Fruit fly (Drosophila melanogaster) whole organism, embryonic: Measurements from ENCODE around the gene dally.
A peak's percentile ranks its signal among the peaks of the same experiment; 100 is the strongest.

Source experiments
- ATbp ChIP-seq: fragments of 200-800 bp; sonication (Bioruptor generic); optimal IDR thresholded peaks from 2 replicates; lab custom pipeline; 2017; ENCODE audit warnings: missing biosample characterization, mild to moderate bottlenecking, missing genetic modification characterization, missing genetic modification reagents
- CG10147 ChIP-seq: fragments of 200-800 bp; sonication (Bioruptor generic); optimal IDR thresholded peaks from 2 replicates; lab custom pipeline; 2019; ENCODE audit warnings: missing biosample characterization, mild to moderate bottlenecking, missing genetic modification characterization, moderate library complexity
- CG10267 ChIP-seq: fragments of 200-800 bp; sonication (Bioruptor generic); optimal IDR thresholded peaks from 2 replicates; lab custom pipeline; 2018; ENCODE audit warnings: missing biosample characterization, mild to moderate bottlenecking, missing genetic modification characterization, moderate library complexity
- CG12299 ChIP-seq: fragments of 200-800 bp; sonication (Bioruptor generic); optimal IDR thresholded peaks from 2 replicates; lab custom pipeline; 2018; ENCODE audit warnings: missing biosample characterization, mild to moderate bottlenecking, missing genetic modification characterization
- CG12744 ChIP-seq: fragments of 200-800 bp; sonication (Bioruptor generic); optimal IDR thresholded peaks from 2 replicates; lab custom pipeline; 2016; ENCODE audit warnings: missing biosample characterization, missing genetic modification characterization
- CG14667 ChIP-seq: fragments of 200-800 bp; sonication (Bioruptor generic); IDR thresholded peaks from 2 replicates; pipeline ENCODE4 v1.3.6; 2022; ENCODE audit warnings: missing biosample characterization, missing genetic modification characterization
- CG14965 ChIP-seq: fragments of 200-800 bp; sonication (Bioruptor generic); optimal IDR thresholded peaks from 2 replicates; lab custom pipeline; 2016; ENCODE audit warnings: missing biosample characterization, missing genetic modification characterization, borderline replicate concordance
- CG17385 ChIP-seq: fragments of 200-800 bp; sonication (Bioruptor generic); optimal IDR thresholded peaks from 3 replicates; lab custom pipeline; 2018; ENCODE audit warnings: missing biosample characterization, mild to moderate bottlenecking, missing genetic modification characterization
- CG17912 ChIP-seq: fragments of 200-800 bp; sonication (Bioruptor generic); optimal IDR thresholded peaks from 2 replicates; lab custom pipeline; 2018; ENCODE audit warnings: missing biosample characterization, mild to moderate bottlenecking, missing genetic modification characterization
- CG1792 ChIP-seq: fragments of 200-800 bp; sonication (Bioruptor generic); optimal IDR thresholded peaks from 2 replicates; lab custom pipeline; 2016; ENCODE audit warnings: missing biosample characterization, missing genetic modification characterization
- CG18764 ChIP-seq: fragments of 200-800 bp; sonication (Bioruptor generic); optimal IDR thresholded peaks from 3 replicates; lab custom pipeline; 2016; ENCODE audit warnings: missing biosample characterization, missing genetic modification characterization
- CG2889 ChIP-seq: fragments of 200-800 bp; sonication (Bioruptor generic); IDR thresholded peaks from 3 replicates; pipeline ENCODE4 v1.3.6; 2022; ENCODE audit warnings: missing biosample characterization, missing genetic modification characterization
- CG31365 ChIP-seq: fragments of 200-800 bp; sonication (Bioruptor generic); optimal IDR thresholded peaks from 2 replicates; lab custom pipeline; 2018; ENCODE audit warnings: missing biosample characterization, mild to moderate bottlenecking, missing genetic modification characterization
- CG3281 ChIP-seq: fragments of 200-800 bp; sonication (Bioruptor generic); optimal IDR thresholded peaks from 3 replicates; lab custom pipeline; 2017; ENCODE audit warnings: missing biosample characterization, mild to moderate bottlenecking, missing genetic modification characterization
- CG33557 ChIP-seq: fragments of 200-800 bp; sonication (Bioruptor generic); optimal IDR thresholded peaks from 2 replicates; lab custom pipeline; 2019; ENCODE audit warnings: missing biosample characterization, mild to moderate bottlenecking, missing genetic modification characterization, moderate library complexity
- CG3847 ChIP-seq: fragments of 200-800 bp; sonication (Bioruptor generic); IDR thresholded peaks from 2 replicates; pipeline ENCODE4 v1.3.6; 2022; ENCODE audit warnings: missing biosample characterization, missing genetic modification characterization
- CG42726 ChIP-seq: fragments of 200-800 bp; sonication (Bioruptor generic); IDR thresholded peaks from 2 replicates; pipeline ENCODE4 v1.3.6; 2022; ENCODE audit warnings: missing biosample characterization, missing genetic modification characterization; ENCODE audit not compliant: partially characterized antibody
- CG4404 ChIP-seq: fragments of 200-800 bp; sonication (Bioruptor generic); IDR thresholded peaks from 2 replicates; pipeline ENCODE4 v1.3.6; 2022; ENCODE audit warnings: missing biosample characterization, missing genetic modification characterization
- CG6813 ChIP-seq: fragments of 200-800 bp; sonication (Bioruptor generic); optimal IDR thresholded peaks from 2 replicates; lab custom pipeline; 2017; ENCODE audit warnings: missing biosample characterization, missing genetic modification characterization, mild to moderate bottlenecking, moderate library complexity, missing genetic modification reagents
- CG7839 ChIP-seq: fragments of 200-800 bp; sonication (Bioruptor generic); optimal IDR thresholded peaks from 3 replicates; lab custom pipeline; 2018; ENCODE audit warnings: missing biosample characterization, mild to moderate bottlenecking, missing genetic modification characterization, moderate library complexity
- CG9727 ChIP-seq: fragments of 200-800 bp; sonication (Bioruptor generic); optimal IDR thresholded peaks from 3 replicates; lab custom pipeline; 2017; ENCODE audit warnings: missing biosample characterization, mild to moderate bottlenecking, missing genetic modification characterization
- CHES-1-like ChIP-seq: fragments of 200-800 bp; sonication (Bioruptor generic); optimal IDR thresholded peaks from 2 replicates; lab custom pipeline; 2016; ENCODE audit warnings: missing biosample characterization, missing genetic modification characterization
- Chrac-16 ChIP-seq: fragments of 200-800 bp; sonication (Bioruptor generic); optimal IDR thresholded peaks from 3 replicates; lab custom pipeline; 2016; ENCODE audit warnings: missing biosample characterization, missing genetic modification characterization
- Dbx ChIP-seq: fragments of 200-800 bp; sonication (Bioruptor generic); IDR thresholded peaks from 3 replicates; pipeline ENCODE4 v1.3.6; 2022; ENCODE audit warnings: missing biosample characterization, missing genetic modification characterization
- ERR ChIP-seq: fragments of 200-800 bp; sonication (Bioruptor generic); optimal IDR thresholded peaks from 2 replicates; lab custom pipeline; 2016; ENCODE audit warnings: missing biosample characterization, missing genetic modification characterization
- Eip74EF ChIP-seq, 2 experiments: fragments of 200-800 bp in 1 of 2; fragments of >200 bp in 1 of 2; sonication (Bioruptor generic) in 1 of 2; optimal IDR thresholded peaks; 2 replicates each; lab custom pipeline; 2017 to 2019; ENCODE audit warnings: missing biosample characterization in 2 of 2, missing genetic modification characterization in 2 of 2, mild to moderate bottlenecking in 1 of 2, moderate library complexity in 1 of 2
- GATAe ChIP-seq: fragments of 200-800 bp; sonication (Bioruptor generic); conservative IDR thresholded peaks from 2 replicates; pipeline ENCODE4 v1.3.6; 2022; ENCODE audit warnings: missing biosample characterization, missing genetic modification characterization
- Hand ChIP-seq: fragments of 200-800 bp; sonication (Bioruptor generic); optimal IDR thresholded peaks from 2 replicates; lab custom pipeline; 2017; ENCODE audit warnings: mild to moderate bottlenecking, missing biosample characterization, missing genetic modification reagents, missing genetic modification characterization
- Hr51 ChIP-seq, 2 experiments: fragments of 200-800 bp; sonication (Bioruptor generic); optimal IDR thresholded peaks; 2 replicates in 1 of 2; 3 replicates in 1 of 2; lab custom pipeline; 2016 to 2018; ENCODE audit warnings: missing biosample characterization in 2 of 2, missing genetic modification characterization in 2 of 2, mild to moderate bottlenecking in 1 of 2, moderate library complexity in 1 of 2
- Jarid2 ChIP-seq: fragments of 200-800 bp; sonication (Bioruptor generic); optimal IDR thresholded peaks from 3 replicates; lab custom pipeline; 2017; ENCODE audit warnings: mild to moderate bottlenecking, missing biosample characterization, missing genetic modification reagents, missing genetic modification characterization
- Mad ChIP-seq: fragments of 200-800 bp; sonication (Bioruptor generic); optimal IDR thresholded peaks from 2 replicates; lab custom pipeline; 2016; ENCODE audit warnings: missing biosample characterization, missing genetic modification characterization
- Mes4 ChIP-seq: fragments of 200-800 bp; sonication (Bioruptor generic); optimal IDR thresholded peaks from 2 replicates; lab custom pipeline; 2016; ENCODE audit warnings: missing biosample characterization, missing genetic modification characterization
- Oaz ChIP-seq: fragments of 200-800 bp; sonication (Bioruptor generic); IDR thresholded peaks from 2 replicates; pipeline ENCODE4 v1.3.6; 2022; ENCODE audit warnings: missing biosample characterization, missing genetic modification characterization
- PHDP ChIP-seq: fragments of 200-800 bp; sonication (Bioruptor generic); optimal IDR thresholded peaks from 3 replicates; lab custom pipeline; 2018; ENCODE audit warnings: missing biosample characterization, mild to moderate bottlenecking, missing genetic modification characterization, moderate library complexity
- al ChIP-seq: fragments of 200-800 bp; sonication (Bioruptor generic); IDR thresholded peaks from 2 replicates; pipeline ENCODE4 v1.3.6; 2022; ENCODE audit warnings: missing biosample characterization, missing genetic modification characterization
- corto ChIP-seq: fragments of 200-800 bp; sonication (Bioruptor generic); optimal IDR thresholded peaks from 2 replicates; lab custom pipeline; 2016; ENCODE audit warnings: missing biosample characterization, mild to moderate bottlenecking, missing genetic modification characterization, moderate library complexity
- dmrt11E ChIP-seq: fragments of 200-800 bp; sonication (Bioruptor generic); optimal IDR thresholded peaks from 3 replicates; lab custom pipeline; 2018; ENCODE audit warnings: missing biosample characterization, mild to moderate bottlenecking, missing genetic modification characterization, moderate library complexity
- dysf ChIP-seq: fragments of 200-800 bp; sonication (Bioruptor generic); IDR thresholded peaks from 3 replicates; pipeline ENCODE4 v1.3.6; 2022; ENCODE audit warnings: missing biosample characterization, missing genetic modification characterization
- en ChIP-seq: fragments of 200-800 bp; sonication (Bioruptor generic); optimal IDR thresholded peaks from 2 replicates; lab custom pipeline; 2016; ENCODE audit warnings: missing biosample characterization, missing genetic modification characterization
- ewg ChIP-seq: fragments of 200-800 bp; sonication (Bioruptor generic); optimal IDR thresholded peaks from 3 replicates; lab custom pipeline; 2017; ENCODE audit warnings: mild to moderate bottlenecking, missing biosample characterization, missing genetic modification reagents, missing genetic modification characterization
- gsb-n ChIP-seq: fragments of 200-800 bp; sonication (Bioruptor generic); optimal IDR thresholded peaks from 3 replicates; lab custom pipeline; 2018; ENCODE audit warnings: missing biosample characterization, mild to moderate bottlenecking, missing genetic modification characterization
- p53 ChIP-seq: fragments of 200-800 bp; sonication (Bioruptor generic); optimal IDR thresholded peaks from 2 replicates; lab custom pipeline; 2016; ENCODE audit warnings: missing biosample characterization, missing genetic modification characterization
- phol ChIP-seq: fragments of 200-800 bp; sonication (Bioruptor generic); optimal IDR thresholded peaks from 3 replicates; lab custom pipeline; 2018; ENCODE audit warnings: missing biosample characterization, mild to moderate bottlenecking, missing genetic modification characterization, moderate library complexity
- pzg ChIP-seq: fragments of 200-800 bp; sonication (Bioruptor generic); optimal IDR thresholded peaks from 3 replicates; lab custom pipeline; 2018; ENCODE audit warnings: missing biosample characterization, mild to moderate bottlenecking, missing genetic modification characterization, moderate library complexity
- repo ChIP-seq: fragments of 200-800 bp; sonication (Bioruptor generic); optimal IDR thresholded peaks from 2 replicates; lab custom pipeline; 2016; ENCODE audit warnings: missing biosample characterization, missing genetic modification characterization
- ssp ChIP-seq: fragments of 200-800 bp; sonication (Bioruptor generic); IDR thresholded peaks from 2 replicates; pipeline ENCODE4 v1.3.6; 2022; ENCODE audit warnings: missing biosample characterization, missing genetic modification characterization
- tin ChIP-seq: fragments of 200-800 bp; sonication (Bioruptor generic); optimal IDR thresholded peaks from 3 replicates; lab custom pipeline; 2016; ENCODE audit warnings: missing biosample characterization, missing genetic modification characterization
- tna ChIP-seq: fragments of 200-800 bp; sonication (Bioruptor generic); IDR thresholded peaks from 2 replicates; pipeline ENCODE4 v1.3.6; 2022; ENCODE audit warnings: missing biosample characterization, missing genetic modification characterization; ENCODE audit not compliant: partially characterized antibody
- toy ChIP-seq: fragments of 200-800 bp; sonication (Bioruptor generic); IDR thresholded peaks from 2 replicates; pipeline ENCODE4 v1.3.6; 2022; ENCODE audit warnings: missing biosample characterization, missing genetic modification characterization
- trh ChIP-seq: fragments of 200-800 bp; sonication (Bioruptor generic); optimal IDR thresholded peaks from 2 replicates; lab custom pipeline; 2016; ENCODE audit warnings: missing biosample characterization, missing genetic modification characterization
- unc-4 ChIP-seq: fragments of 200-800 bp; sonication (Bioruptor generic); IDR thresholded peaks from 2 replicates; pipeline ENCODE4 v1.3.6; 2022; ENCODE audit warnings: missing biosample characterization, missing genetic modification characterization; ENCODE audit not compliant: partially characterized antibody

dally gene

DNA sequence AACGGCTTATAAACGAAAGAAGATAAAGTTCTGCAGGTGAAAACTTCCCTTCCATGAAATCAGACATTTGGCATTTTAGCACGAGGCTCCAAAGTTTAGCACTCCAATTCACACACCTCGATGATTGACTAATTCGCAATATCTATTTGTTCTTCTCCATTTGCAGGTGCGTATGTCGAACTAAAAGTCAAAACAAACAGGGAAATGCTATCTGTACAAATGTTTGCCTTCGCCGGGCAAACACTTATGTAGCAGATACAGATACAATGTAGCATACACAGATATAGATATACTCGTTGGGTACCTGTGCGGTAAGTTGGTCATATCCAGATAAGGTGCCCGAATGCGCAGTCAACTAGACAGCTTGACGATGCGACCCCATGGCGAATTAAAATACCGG lies 7.6 kb downstream of the dally start (continued):
- no peak for TF ChIP-seq CG2889
- no peak for TF ChIP-seq Hand (GFP tag; lab: Kevin White, UChicago)
- no peak for TF ChIP-seq en (GFP tag; lab: Kevin White, UChicago)
- TF ChIP-seq CG7839 (tag; lab: Kevin White, UChicago): no peak
- TF ChIP-seq Mad: no peak
- no peak for TF ChIP-seq CG42726 (GFP tag; lab: Robert Waterston, UW)
- no peak for TF ChIP-seq dmrt11E
- no peak for TF ChIP-seq CG3847 (GFP tag; lab: Robert Waterston, UW)
- TF ChIP-seq CG9727 (GFP tag; lab: Kevin White, UChicago): peak; percentile 45
- no peak for TF ChIP-seq repo (GFP tag; lab: Kevin White, UChicago)
- no peak for TF ChIP-seq dysf (GFP tag; lab: Robert Waterston, UW)
- no peak for TF ChIP-seq CG10267 (tag; lab: Kevin White, UChicago)
- TF ChIP-seq GATAe (GFP tag; lab: Robert Waterston, UW): no peak
- TF ChIP-seq CG14667: no peak
- no peak for TF ChIP-seq CG14965
- no peak for TF ChIP-seq Hr51 (GFP tag; optimal IDR thresholded peaks at IDR 0.05; lab: Kevin White, UChicago)
- no peak for TF ChIP-seq tin (GFP tag; lab: Kevin White, UChicago)
- TF ChIP-seq CG33557 (GFP tag; lab: Kevin White, UChicago): no peak
- no peak for TF ChIP-seq ssp (GFP tag; lab: Robert Waterston, UW)
- TF ChIP-seq CHES-1-like (GFP tag; lab: Kevin White, UChicago): no peak
- no peak for TF ChIP-seq pzg (GFP tag; lab: Kevin White, UChicago)
- TF ChIP-seq corto (GFP tag; lab: Kevin White, UChicago): no peak
- no peak for TF ChIP-seq CG10147 (GFP tag; lab: Kevin White, UChicago)
- no peak for TF ChIP-seq toy (GFP tag; lab: Robert Waterston, UW)
- TF ChIP-seq ERR (GFP tag; lab: Kevin White, UChicago): no peak
- TF ChIP-seq CG31365 (tag; lab: Kevin White, UChicago): peak; percentile 16
- no peak for TF ChIP-seq CG17385 (GFP tag; lab: Kevin White, UChicago)
- no peak for TF ChIP-seq Dbx (GFP tag; lab: Robert Waterston, UW)
- TF ChIP-seq CG6813: peak; percentile 70
- peak; percentile 66 for TF ChIP-seq ATbp (GFP tag; lab: Kevin White, UChicago)
- no peak for TF ChIP-seq tna (GFP tag; lab: Robert Waterston, UW)
- TF ChIP-seq CG4404 (GFP tag; lab: Robert Waterston, UW): no peak
- TF ChIP-seq al (GFP tag; lab: Robert Waterston, UW): no peak
- TF ChIP-seq CG17912 (GFP tag; lab: Kevin White, UChicago): peak; percentile 33
- peak; percentile 0 for TF ChIP-seq trh (GFP tag; lab: Kevin White, UChicago)
- TF ChIP-seq unc-4 (GFP tag; lab: Robert Waterston, UW): no peak
- no peak for TF ChIP-seq Jarid2 (GFP tag; lab: Kevin White, UChicago)
- no peak for TF ChIP-seq Eip74EF (GFP tag; optimal IDR thresholded peaks at IDR 0.05; lab: Kevin White, UChicago)
- TF ChIP-seq Mes4 (GFP tag; lab: Kevin White, UChicago): no peak
- no peak for TF ChIP-seq phol (tag; lab: Kevin White, UChicago)
- no peak for TF ChIP-seq ewg
- peak; percentile 39 for TF ChIP-seq CG3281 (GFP tag; lab: Kevin White, UChicago)
- no peak for TF ChIP-seq CG12299 (tag; lab: Kevin White, UChicago)
- no peak for TF ChIP-seq CG1792
- peak; percentile 2 for TF ChIP-seq gsb-n
- no peak for TF ChIP-seq Chrac-16 (GFP tag; lab: Kevin White, UChicago)
- no peak for TF ChIP-seq p53 (GFP tag; lab: Kevin White, UChicago)
- TF ChIP-seq CG12744: no peak
- TF ChIP-seq CG18764 (GFP tag; lab: Kevin White, UChicago): no peak
- TF ChIP-seq Oaz (GFP tag; lab: Robert Waterston, UW): no peak
- no peak for TF ChIP-seq PHDP
